Fruit fly (Drosophila melanogaster) whole organism, embryonic: ENCODE measurements around the gene Cyp310a1.
A peak's percentile ranks its signal among the peaks of the same experiment; 100 is the strongest.

Source experiments
- BEAF-32 ChIP-seq: fragments of 200-800 bp; sonication (Bioruptor generic); optimal IDR thresholded peaks from 3 replicates; lab custom pipeline; 2017; ENCODE audit warnings: missing biosample characterization, missing genetic modification characterization, mild to moderate bottlenecking, moderate library complexity, missing genetic modification reagents
- CG10267 ChIP-seq: fragments of 200-800 bp; sonication (Bioruptor generic); optimal IDR thresholded peaks from 2 replicates; lab custom pipeline; 2018; ENCODE audit warnings: missing biosample characterization, mild to moderate bottlenecking, missing genetic modification characterization, moderate library complexity
- CG11504 ChIP-seq: fragments of 200-800 bp; sonication (Bioruptor generic); optimal IDR thresholded peaks from 3 replicates; lab custom pipeline; 2019; ENCODE audit warnings: missing biosample characterization, mild to moderate bottlenecking, missing genetic modification characterization, moderate library complexity
- CG11560 ChIP-seq: fragments of 200-800 bp; sonication (Bioruptor generic); IDR thresholded peaks from 3 replicates; pipeline ENCODE4 v1.3.6; 2022; ENCODE audit warnings: missing biosample characterization, missing genetic modification characterization
- CG12219 ChIP-seq: fragments of 200-800 bp; sonication (Bioruptor generic); optimal IDR thresholded peaks from 3 replicates; lab custom pipeline; 2018; ENCODE audit warnings: missing biosample characterization, mild to moderate bottlenecking, missing genetic modification characterization
- CG13123 ChIP-seq: fragments of 200-800 bp; sonication (Bioruptor generic); optimal IDR thresholded peaks from 2 replicates; lab custom pipeline; 2016; ENCODE audit warnings: missing biosample characterization, missing genetic modification characterization
- CG13775 ChIP-seq: fragments of 200-800 bp; sonication (Bioruptor generic); optimal IDR thresholded peaks from 3 replicates; lab custom pipeline; 2017; ENCODE audit warnings: missing biosample characterization, mild to moderate bottlenecking, missing genetic modification characterization
- CG14441 ChIP-seq: fragments of 200-800 bp; sonication (Bioruptor generic); IDR thresholded peaks from 2 replicates; pipeline ENCODE4 v1.3.6; 2022; ENCODE audit warnings: missing biosample characterization, missing genetic modification characterization
- CG14965 ChIP-seq: fragments of 200-800 bp; sonication (Bioruptor generic); optimal IDR thresholded peaks from 2 replicates; lab custom pipeline; 2016; ENCODE audit warnings: missing biosample characterization, missing genetic modification characterization, borderline replicate concordance
- CG15514 ChIP-seq: fragments of 200-800 bp; sonication (Bioruptor generic); optimal IDR thresholded peaks from 3 replicates; lab custom pipeline; 2017; ENCODE audit warnings: missing biosample characterization, missing genetic modification characterization, mild to moderate bottlenecking, moderate library complexity, missing genetic modification reagents
- CG15601 ChIP-seq: fragments of 200-800 bp; sonication (Bioruptor generic); optimal IDR thresholded peaks from 3 replicates; lab custom pipeline; 2019; ENCODE audit warnings: missing biosample characterization, mild to moderate bottlenecking, missing genetic modification characterization, moderate library complexity
- CG15696 ChIP-seq: fragments of 200-800 bp; sonication (Bioruptor generic); optimal IDR thresholded peaks from 2 replicates; lab custom pipeline; 2019; ENCODE audit warnings: missing biosample characterization, mild to moderate bottlenecking, missing genetic modification characterization, moderate library complexity
- CG16815 ChIP-seq: fragments of 200-800 bp; sonication (Bioruptor generic); optimal IDR thresholded peaks from 3 replicates; lab custom pipeline; 2017; ENCODE audit warnings: missing biosample characterization, mild to moderate bottlenecking, missing genetic modification characterization
- CG17385 ChIP-seq: fragments of 200-800 bp; sonication (Bioruptor generic); optimal IDR thresholded peaks from 3 replicates; lab custom pipeline; 2018; ENCODE audit warnings: missing biosample characterization, mild to moderate bottlenecking, missing genetic modification characterization
- CG2712 ChIP-seq: fragments of 200-800 bp; optimal IDR thresholded peaks from 3 replicates; lab custom pipeline; 2019; ENCODE audit warnings: missing biosample characterization, mild to moderate bottlenecking, missing genetic modification characterization, moderate library complexity
- CG3281 ChIP-seq: fragments of 200-800 bp; sonication (Bioruptor generic); optimal IDR thresholded peaks from 3 replicates; lab custom pipeline; 2017; ENCODE audit warnings: missing biosample characterization, mild to moderate bottlenecking, missing genetic modification characterization
- CG33557 ChIP-seq: fragments of 200-800 bp; sonication (Bioruptor generic); optimal IDR thresholded peaks from 2 replicates; lab custom pipeline; 2019; ENCODE audit warnings: missing biosample characterization, mild to moderate bottlenecking, missing genetic modification characterization, moderate library complexity
- CG5245 ChIP-seq: fragments of 200-800 bp; sonication (Bioruptor generic); optimal IDR thresholded peaks from 3 replicates; lab custom pipeline; 2016; ENCODE audit warnings: missing biosample characterization, missing genetic modification characterization
- CG6654 ChIP-seq: fragments of 200-800 bp; sonication (Bioruptor generic); optimal IDR thresholded peaks from 2 replicates; lab custom pipeline; 2017; ENCODE audit warnings: missing biosample characterization, mild to moderate bottlenecking, missing genetic modification characterization
- CG6683 ChIP-seq: fragments of 200-800 bp; sonication (Bioruptor generic); optimal IDR thresholded peaks from 2 replicates; lab custom pipeline; 2017; ENCODE audit warnings: missing biosample characterization, mild to moderate bottlenecking, missing genetic modification characterization, missing genetic modification reagents
- CG9215 ChIP-seq: fragments of 200-800 bp; sonication (Bioruptor generic); IDR thresholded peaks from 2 replicates; pipeline ENCODE4 v1.3.6; 2022; ENCODE audit warnings: missing biosample characterization, missing genetic modification characterization
- CG9817 ChIP-seq: fragments of 200-800 bp; sonication (Bioruptor generic); optimal IDR thresholded peaks from 2 replicates; lab custom pipeline; 2018; ENCODE audit warnings: missing biosample characterization, mild to moderate bottlenecking, missing genetic modification characterization, moderate library complexity
- Dfd ChIP-seq, 2 experiments: fragments of >200 bp; optimal IDR thresholded peaks; 2 replicates each; lab custom pipeline; 2017; ENCODE audit warnings: missing biosample characterization in 2 of 2, missing genetic modification characterization in 2 of 2
- HLH4C ChIP-seq: fragments of 200-800 bp; sonication (Bioruptor generic); IDR thresholded peaks from 3 replicates; pipeline ENCODE4 v1.3.6; 2022; ENCODE audit warnings: missing biosample characterization, missing genetic modification characterization; ENCODE audit not compliant: partially characterized antibody
- HmgZ ChIP-seq: fragments of 200-800 bp; sonication (Bioruptor generic); optimal IDR thresholded peaks from 2 replicates; lab custom pipeline; 2018; ENCODE audit warnings: missing biosample characterization, mild to moderate bottlenecking, missing genetic modification characterization
- Hmr ChIP-seq: fragments of 200-800 bp; sonication (Bioruptor generic); optimal IDR thresholded peaks from 3 replicates; lab custom pipeline; 2017; ENCODE audit warnings: mild to moderate bottlenecking, missing biosample characterization, missing genetic modification reagents, missing genetic modification characterization
- Hmx ChIP-seq: fragments of 200-800 bp; sonication (Bioruptor generic); optimal IDR thresholded peaks from 2 replicates; lab custom pipeline; 2016; ENCODE audit warnings: missing biosample characterization, missing genetic modification characterization
- Hr3 ChIP-seq: fragments of 200-800 bp; sonication (Bioruptor generic); optimal IDR thresholded peaks from 3 replicates; lab custom pipeline; 2016; ENCODE audit warnings: missing biosample characterization, missing genetic modification characterization
- Lim3 ChIP-seq: fragments of 200-800 bp; sonication (Bioruptor generic); IDR thresholded peaks from 2 replicates; pipeline ENCODE4 v1.3.6; 2022; ENCODE audit warnings: missing biosample characterization, missing genetic modification characterization
- MBD-R2 ChIP-seq: fragments of 200-800 bp; sonication (Bioruptor generic); IDR thresholded peaks from 2 replicates; pipeline ENCODE4 v1.3.6; 2022; ENCODE audit warnings: missing biosample characterization, missing genetic modification characterization
- NC2α ChIP-seq: fragments of 200-800 bp; sonication (Bioruptor generic); optimal IDR thresholded peaks from 2 replicates; lab custom pipeline; 2016; ENCODE audit warnings: missing biosample characterization, missing genetic modification characterization
- NC2β ChIP-seq: fragments of 200-800 bp; sonication (Bioruptor generic); optimal IDR thresholded peaks from 2 replicates; lab custom pipeline; 2016; ENCODE audit warnings: missing biosample characterization, missing genetic modification characterization
- PHDP ChIP-seq: fragments of 200-800 bp; sonication (Bioruptor generic); optimal IDR thresholded peaks from 3 replicates; lab custom pipeline; 2018; ENCODE audit warnings: missing biosample characterization, mild to moderate bottlenecking, missing genetic modification characterization, moderate library complexity
- Sox100B ChIP-seq: fragments of 200-800 bp; sonication (Bioruptor generic); optimal IDR thresholded peaks from 3 replicates; lab custom pipeline; 2018; ENCODE audit warnings: missing biosample characterization, mild to moderate bottlenecking, missing genetic modification characterization
- Ssrp ChIP-seq: fragments of 200-800 bp; sonication (Bioruptor generic); optimal IDR thresholded peaks from 2 replicates; lab custom pipeline; 2018; ENCODE audit warnings: missing biosample characterization, mild to moderate bottlenecking, missing genetic modification characterization, moderate library complexity
- TFAM ChIP-seq: fragments of 200-800 bp; sonication (Bioruptor generic); optimal IDR thresholded peaks from 2 replicates; lab custom pipeline; 2017; ENCODE audit warnings: missing biosample characterization, missing genetic modification characterization, inconsistent platforms
- YL-1 ChIP-seq: fragments of 200-800 bp; sonication (Bioruptor generic); optimal IDR thresholded peaks from 3 replicates; lab custom pipeline; 2017; ENCODE audit warnings: missing biosample characterization, mild to moderate bottlenecking, missing genetic modification characterization
- al ChIP-seq: fragments of 200-800 bp; sonication (Bioruptor generic); IDR thresholded peaks from 2 replicates; pipeline ENCODE4 v1.3.6; 2022; ENCODE audit warnings: missing biosample characterization, missing genetic modification characterization
- amos ChIP-seq: fragments of 200-800 bp; sonication (Bioruptor generic); IDR thresholded peaks from 2 replicates; pipeline ENCODE4 v1.3.6; 2022; ENCODE audit warnings: missing biosample characterization, missing genetic modification characterization; ENCODE audit not compliant: partially characterized antibody
- ash1 ChIP-seq: fragments of 200-800 bp; sonication (Bioruptor generic); optimal IDR thresholded peaks from 2 replicates; lab custom pipeline; 2018; ENCODE audit warnings: missing biosample characterization, mild to moderate bottlenecking, missing genetic modification characterization
- dmrt11E ChIP-seq: fragments of 200-800 bp; sonication (Bioruptor generic); optimal IDR thresholded peaks from 3 replicates; lab custom pipeline; 2018; ENCODE audit warnings: missing biosample characterization, mild to moderate bottlenecking, missing genetic modification characterization, moderate library complexity
- ewg ChIP-seq: fragments of 200-800 bp; sonication (Bioruptor generic); optimal IDR thresholded peaks from 3 replicates; lab custom pipeline; 2017; ENCODE audit warnings: mild to moderate bottlenecking, missing biosample characterization, missing genetic modification reagents, missing genetic modification characterization
- gsb ChIP-seq: fragments of 200-800 bp; sonication (Bioruptor generic); IDR thresholded peaks from 2 replicates; pipeline ENCODE4 v1.3.6; 2022; ENCODE audit warnings: missing biosample characterization, missing genetic modification characterization
- insv ChIP-seq, 2 experiments: fragments of 200-800 bp; sonication (Bioruptor generic); optimal IDR thresholded peaks; 3 replicates each; lab custom pipeline; 2016 to 2018; ENCODE audit warnings: missing biosample characterization in 2 of 2, missing genetic modification characterization in 2 of 2
- lilli ChIP-seq: fragments of 200-800 bp; sonication (Bioruptor generic); optimal IDR thresholded peaks from 3 replicates; lab custom pipeline; 2016; ENCODE audit warnings: missing biosample characterization, missing genetic modification characterization
- pho ChIP-seq: fragments of 200-800 bp; sonication (Bioruptor generic); optimal IDR thresholded peaks from 2 replicates; lab custom pipeline; 2016; ENCODE audit warnings: missing biosample characterization, missing genetic modification characterization
- pnt ChIP-seq: fragments of 200-800 bp; sonication (Bioruptor generic); optimal IDR thresholded peaks from 3 replicates; lab custom pipeline; 2016; ENCODE audit warnings: missing biosample characterization, missing genetic modification characterization
- slp2 ChIP-seq: fragments of 200-800 bp; sonication (Bioruptor generic); optimal IDR thresholded peaks from 2 replicates; lab custom pipeline; 2016; ENCODE audit warnings: missing biosample characterization, missing genetic modification characterization
- tna ChIP-seq: fragments of 200-800 bp; sonication (Bioruptor generic); IDR thresholded peaks from 2 replicates; pipeline ENCODE4 v1.3.6; 2022; ENCODE audit warnings: missing biosample characterization, missing genetic modification characterization; ENCODE audit not compliant: partially characterized antibody
- toy ChIP-seq: fragments of 200-800 bp; sonication (Bioruptor generic); IDR thresholded peaks from 2 replicates; pipeline ENCODE4 v1.3.6; 2022; ENCODE audit warnings: missing biosample characterization, missing genetic modification characterization

Cyp310a1 gene

DNA sequence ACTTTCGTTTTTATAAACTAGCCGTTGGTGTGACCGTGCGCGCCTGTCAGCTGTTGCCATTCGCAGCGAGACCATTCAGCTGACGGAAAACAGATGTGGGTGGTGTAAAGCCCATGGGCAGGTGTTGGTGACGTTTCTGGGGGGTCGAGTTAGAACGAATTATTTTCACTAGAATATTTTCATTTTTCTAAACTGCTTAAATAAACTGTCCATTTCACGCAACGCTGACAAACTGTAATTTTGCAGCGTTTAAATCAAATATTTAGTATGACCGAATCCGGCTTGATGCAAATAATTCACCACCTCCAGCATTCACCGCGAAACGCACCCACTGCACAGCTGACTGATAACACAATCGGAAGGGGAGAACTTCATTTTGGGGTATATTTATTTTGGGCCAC lies 42.6 kb upstream of the Cyp310a1 start, which contains the start of the genes CG10383 and CG10338 (continued):
- TF ChIP-seq CG10267 (tag; lab: Kevin White, UChicago) (peak; percentile 71), Hmr (GFP tag; lab: Kevin White, UChicago) (peak; percentile 90), CG15514 (GFP tag; lab: Kevin White, UChicago) (peak; percentile 84), slp2 (peak; percentile 85), CG9215 (peak; percentile 86), al (GFP tag; lab: Robert Waterston, UW) (peak; percentile 88), CG13775 (GFP tag; lab: Kevin White, UChicago) (peak; percentile 81), CG14441 (GFP tag; lab: Robert Waterston, UW) (peak; percentile 95), Hr3 (GFP tag; lab: Kevin White, UChicago) (peak; percentile 84), HLH4C (GFP tag; lab: Robert Waterston, UW) (peak; percentile 44; the same call in 2 of the 3 replicates), ewg (GFP tag; lab: Kevin White, UChicago) (peak; percentile 72), toy (GFP tag; lab: Robert Waterston, UW) (peak; percentile 76), CG3281 (GFP tag; lab: Kevin White, UChicago) (peak; percentile 82), CG33557 (peak; percentile 49), CG11560 (tag; lab: Robert Waterston, UW) (peak; percentile 66; the same call in 2 of the 3 replicates), CG14965 (GFP tag; lab: Kevin White, UChicago) (peak; percentile 28), PHDP (tag; lab: Kevin White, UChicago) (peak; percentile 82), CG11504 (tag; lab: Kevin White, UChicago) (peak; percentile 70), pho (GFP tag; lab: Kevin White, UChicago) (peak; percentile 87), Sox100B (GFP tag; lab: Kevin White, UChicago) (peak; percentile 41), CG17385 (GFP tag; lab: Kevin White, UChicago) (peak; percentile 82), insv (GFP tag; optimal IDR thresholded peaks at IDR 0.05; lab: Kevin White, UChicago) (peak in 1 of 2 experiments; percentile 43), CG16815 (GFP tag; lab: Kevin White, UChicago) (peak; percentile 71), CG6654 (peak; percentile 25), TFAM (GFP tag; lab: Kevin White, UChicago) (no peak), ash1 (GFP tag; lab: Kevin White, UChicago) (no peak), Ssrp (peak; percentile 72), amos (GFP tag; lab: Robert Waterston, UW) (no peak; the same call in 1 of the 2 replicates), lilli (peak; percentile 95), NC2β (GFP tag; lab: Kevin White, UChicago) (peak; percentile 89), HmgZ (tag; lab: Kevin White, UChicago) (peak; percentile 90), CG12219 (GFP tag; lab: Kevin White, UChicago) (peak; percentile 62), Dfd (GFP tag; optimal IDR thresholded peaks at IDR 0.05; lab: Kevin White, UChicago) (no peak), CG6683 (GFP tag; lab: Kevin White, UChicago) (peak; percentile 41), MBD-R2 (GFP tag; lab: Robert Waterston, UW) (peak; percentile 97), gsb (GFP tag; lab: Robert Waterston, UW) (peak; percentile 70), YL-1 (GFP tag; lab: Kevin White, UChicago) (peak; percentile 80), CG15601 (tag; lab: Kevin White, UChicago) (peak; percentile 58), NC2α (peak; percentile 62), dmrt11E (tag; lab: Kevin White, UChicago) (peak; percentile 57), Hmx (GFP tag; lab: Kevin White, UChicago) (peak; percentile 66), BEAF-32 (GFP tag; lab: Kevin White, UChicago) (peak; percentile 49), CG13123 (peak; percentile 71), CG15696 (tag; lab: Kevin White, UChicago) (peak; percentile 20), CG9817 (tag; lab: Kevin White, UChicago) (peak; percentile 78), CG2712 (tag; lab: Kevin White, UChicago) (peak; percentile 83), Lim3 (GFP tag; lab: Robert Waterston, UW) (0 out of 2 replicates have a peak, but pooled peaks have one; percentile 33), tna (GFP tag; lab: Robert Waterston, UW) (no peak), CG5245 (GFP tag; lab: Kevin White, UChicago) (peak; percentile 71), pnt (peak; percentile 87)
